Worm (Caenorhabditis elegans): ENCODE data around the gene map-1.

DNA sequence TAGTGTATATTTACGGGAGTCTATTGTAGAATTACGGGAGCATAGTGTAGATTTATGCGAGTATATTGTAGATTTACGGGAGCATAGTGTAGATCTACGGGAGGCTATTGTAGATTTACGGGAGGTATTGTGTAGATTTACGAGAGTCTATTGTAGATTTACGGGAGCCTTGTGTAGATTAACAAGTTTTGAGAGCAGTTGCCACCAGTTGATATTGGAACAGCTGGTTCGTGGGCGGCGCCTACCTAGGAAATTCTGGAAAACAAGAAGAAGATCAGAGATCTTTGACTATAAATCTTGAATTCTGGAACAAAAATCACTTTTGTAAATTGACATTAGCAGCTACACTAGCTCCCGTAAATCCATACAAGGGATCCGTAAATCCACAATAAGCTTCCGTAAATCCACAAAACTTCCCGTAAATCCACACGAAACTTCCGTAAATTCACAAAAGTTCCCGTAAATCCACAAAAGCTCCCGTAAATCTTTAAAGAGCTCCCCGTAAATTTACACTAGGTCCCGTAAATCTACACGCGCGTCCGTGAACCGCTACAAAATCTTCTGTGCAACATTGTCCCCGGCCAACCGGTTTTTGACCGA lies 33.8 kb downstream of the map-1 start:
- TF ChIP-seq lin-15B (tag; optimal IDR thresholded peaks at IDR 0.05) (no peak), ceh-28 (tag; optimal IDR thresholded peaks at IDR 0.05) (no peak), skn-1 (tag; optimal IDR thresholded peaks at IDR 0.05) (no peak), elt-1 (tag; optimal IDR thresholded peaks at IDR 0.05) (no peak)
